Worm (Caenorhabditis elegans): Measurements from ENCODE around the gene F13B12.7.

DNA sequence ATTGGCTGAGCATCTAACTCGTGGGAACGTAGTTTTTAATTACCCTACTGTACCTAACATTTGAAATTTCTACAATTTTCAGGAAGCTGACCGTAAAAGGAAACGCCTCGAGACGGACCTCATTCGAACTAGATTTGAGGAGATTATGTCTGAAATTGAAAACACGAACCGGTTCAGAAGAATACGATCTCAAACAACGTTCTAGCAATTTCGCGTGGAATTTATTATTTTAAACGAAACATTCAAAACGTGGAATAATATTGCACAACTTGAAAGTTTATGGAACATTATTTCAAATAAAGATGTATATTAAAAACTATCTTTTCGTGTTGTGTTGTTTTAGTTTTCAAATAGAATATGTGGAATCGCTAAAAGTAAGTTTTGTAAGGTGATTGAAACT is at the start of gene F13B12.7:
- TF ChIP-seq ztf-11 (tag; optimal IDR thresholded peaks at IDR 0.05), result no peak
- no peak for TF ChIP-seq unc-62 (GFP tag; optimal IDR thresholded peaks at IDR 0.05)
- no peak for TF ChIP-seq nhr-237 (tag; optimal IDR thresholded peaks at IDR 0.05)
- no peak for TF ChIP-seq skn-1 (tag; optimal IDR thresholded peaks at IDR 0.05)
- TF ChIP-seq mdl-1 (tag; optimal IDR thresholded peaks at IDR 0.05), result no peak
- TF ChIP-seq daf-12 (tag; optimal IDR thresholded peaks at IDR 0.05), result no peak
- TF ChIP-seq egl-5 (tag; optimal IDR thresholded peaks at IDR 0.05), result no peak
- TF ChIP-seq nhr-25 (tag; optimal IDR thresholded peaks at IDR 0.05), result no peak

Measured in whole organism, L3 larva.